Fruit fly (Drosophila melanogaster): ENCODE results near the gene Girdin.
A peak's percentile ranks its signal among the peaks of the same experiment; 100 is the strongest.

The Girdin gene

DNA sequence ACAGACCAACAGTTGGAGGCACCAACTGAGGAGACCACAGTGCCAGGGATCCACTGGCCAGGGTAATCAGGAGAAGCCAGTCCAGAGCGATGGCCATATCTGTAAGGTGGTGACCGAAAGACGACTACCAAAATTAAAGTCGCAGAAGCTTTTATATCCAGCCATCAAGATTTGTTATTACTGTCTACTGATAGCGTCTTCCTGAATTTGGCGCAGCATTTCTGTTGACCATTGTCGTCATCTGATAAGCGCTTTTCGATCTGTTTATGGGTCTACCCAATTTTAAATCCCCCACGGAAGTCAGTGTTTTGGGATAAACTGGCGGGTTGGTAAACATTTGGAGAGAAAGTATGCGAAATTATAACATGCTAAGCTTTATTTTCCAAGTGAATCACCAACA is 6.3 kb upstream of the Girdin start, which contains the start of gene CG14963:
CG14963 (minus strand) TSS at position 101 of the 400 bp plus-strand sequence.
- TF ChIP-seq Hr78 (GFP tag; optimal IDR thresholded peaks at IDR 0.05) (no peak), br (GFP tag; optimal IDR thresholded peaks at IDR 0.05) (no peak), sv (GFP tag; optimal IDR thresholded peaks at IDR 0.05) (no peak), Hr83 (GFP tag; optimal IDR thresholded peaks at IDR 0.05; ENCODE audit: poor library complexity, severe bottlenecking) (no peak), Abd-B (GFP tag; optimal IDR thresholded peaks at IDR 0.05) (no peak), fru (GFP tag; optimal IDR thresholded peaks at IDR 0.05) (no peak), CG9705 (GFP tag; optimal IDR thresholded peaks at IDR 0.05) (no peak), dmrt93B (GFP tag; optimal IDR thresholded peaks at IDR 0.05) (no peak), CrebA (GFP tag; optimal IDR thresholded peaks at IDR 0.05; ENCODE audit: borderline replicate concordance) (no peak), ey (GFP tag; optimal IDR thresholded peaks at IDR 0.05) (no peak), Vsx2 (GFP tag; optimal IDR thresholded peaks at IDR 0.05; ENCODE audit: partially characterized antibody) (no peak), Myc (optimal IDR thresholded peaks at IDR 0.05) (no peak)

DNA sequence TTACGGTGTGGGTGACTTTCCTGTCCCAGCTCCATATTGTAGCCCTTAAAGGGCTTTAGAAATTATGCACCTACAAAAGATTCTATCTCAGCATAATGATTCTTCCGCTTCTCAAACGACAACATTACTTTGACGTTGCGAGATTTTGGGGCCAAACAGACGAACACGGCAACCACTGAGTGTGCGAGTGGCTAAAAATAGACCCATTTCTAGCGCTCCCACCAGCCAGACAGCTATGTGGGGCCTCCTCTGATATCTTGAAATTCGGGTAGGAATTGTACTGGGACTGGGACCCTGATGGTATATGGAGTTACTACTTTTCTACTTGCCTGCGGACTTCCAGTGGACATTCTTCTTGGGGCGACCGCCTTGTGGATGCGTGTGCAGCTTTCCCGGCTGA is 858 bp upstream of the Girdin start:
- TF ChIP-seq Rel (GFP tag; optimal IDR thresholded peaks at IDR 0.05) = no peak
- TF ChIP-seq Rel (tag; optimal IDR thresholded peaks at IDR 0.05) = no peak
- TF ChIP-seq dsf (GFP tag; optimal IDR thresholded peaks at IDR 0.05; ENCODE audit: borderline replicate concordance) = no peak
- no peak for TF ChIP-seq Hnf4 (GFP tag; optimal IDR thresholded peaks at IDR 0.05)
- no peak for TF ChIP-seq lola (GFP tag; optimal IDR thresholded peaks at IDR 0.05)
- TF ChIP-seq foxo (GFP tag; optimal IDR thresholded peaks at IDR 0.05) = no peak
- TF ChIP-seq Mio (GFP tag; optimal IDR thresholded peaks at IDR 0.05) = no peak
- no peak for TF ChIP-seq usp (GFP tag; optimal IDR thresholded peaks at IDR 0.05)
- TF ChIP-seq tai (GFP tag; optimal IDR thresholded peaks at IDR 0.05) = no peak
- no peak for TF ChIP-seq dl (GFP tag; optimal IDR thresholded peaks at IDR 0.05; ENCODE audit: insufficient read depth in 1 of 2, partially characterized antibody in 2 of 2)
- no peak for TF ChIP-seq ey (GFP tag; optimal IDR thresholded peaks at IDR 0.05)
- TF ChIP-seq CG32264 (GFP tag; optimal IDR thresholded peaks at IDR 0.05) = no peak
- no peak for TF ChIP-seq Dif (GFP tag; optimal IDR thresholded peaks at IDR 0.05; ENCODE audit: partially characterized antibody)

DNA sequence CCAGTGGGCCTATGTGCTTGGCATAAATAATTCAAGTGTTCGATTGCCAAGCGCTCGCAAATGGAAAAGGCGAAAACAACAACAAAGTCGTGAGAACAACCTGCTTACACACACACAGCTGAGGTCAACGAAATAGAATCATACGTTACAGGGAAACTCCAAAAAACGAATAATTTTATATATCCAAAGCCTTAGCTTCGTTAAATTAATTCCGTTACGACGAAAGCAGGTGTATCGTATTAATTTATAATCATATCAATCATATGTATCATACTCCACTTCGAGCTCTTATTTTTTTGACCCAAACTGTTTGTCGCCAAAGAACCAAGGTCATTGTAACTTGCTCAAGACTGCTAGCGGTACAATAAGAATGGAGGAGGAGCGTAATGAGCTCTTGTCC is 744 bp downstream of the Girdin start:
- TF ChIP-seq Myc (optimal IDR thresholded peaks at IDR 0.05) (no peak), dl (GFP tag; optimal IDR thresholded peaks at IDR 0.05; ENCODE audit: insufficient read depth in 1 of 2, partially characterized antibody in 2 of 2) (no peak), Hnf4 (GFP tag; optimal IDR thresholded peaks at IDR 0.05) (no peak), brk (GFP tag; optimal IDR thresholded peaks at IDR 0.05) (no peak), rgr (GFP tag; optimal IDR thresholded peaks at IDR 0.05) (peak; percentile 89), dmrt93B (GFP tag; optimal IDR thresholded peaks at IDR 0.05) (peak; percentile 73), Sp1 (GFP tag; optimal IDR thresholded peaks at IDR 0.05) (peak; percentile 83), Rel (GFP tag; optimal IDR thresholded peaks at IDR 0.05) (peak; percentile 64), Rel (tag; optimal IDR thresholded peaks at IDR 0.05) (no peak), CG9705 (GFP tag; optimal IDR thresholded peaks at IDR 0.05) (peak; percentile 48), GATAd (GFP tag; optimal IDR thresholded peaks at IDR 0.05) (no peak), Hr83 (GFP tag; optimal IDR thresholded peaks at IDR 0.05; ENCODE audit: poor library complexity, severe bottlenecking) (peak; percentile 10), CrebA (GFP tag; optimal IDR thresholded peaks at IDR 0.05; ENCODE audit: borderline replicate concordance) (no peak), fru (GFP tag; optimal IDR thresholded peaks at IDR 0.05) (peak; percentile 93), woc (GFP tag; optimal IDR thresholded peaks at IDR 0.05) (peak; percentile 83), OdsH (GFP tag; optimal IDR thresholded peaks at IDR 0.05) (peak; percentile 87), tai (GFP tag; optimal IDR thresholded peaks at IDR 0.05) (no peak), br (GFP tag; optimal IDR thresholded peaks at IDR 0.05) (peak; percentile 90), h (GFP tag; optimal IDR thresholded peaks at IDR 0.05) (peak; percentile 94), CG32264 (GFP tag; optimal IDR thresholded peaks at IDR 0.05) (peak; percentile 89), sv (GFP tag; optimal IDR thresholded peaks at IDR 0.05) (peak; percentile 83), HLH106 (tag; optimal IDR thresholded peaks at IDR 0.05) (peak; percentile 85), psq (GFP tag; optimal IDR thresholded peaks at IDR 0.05) (peak; percentile 75), foxo (GFP tag; optimal IDR thresholded peaks at IDR 0.05) (peak; percentile 73 to 91), pan (optimal IDR thresholded peaks at IDR 0.05) (no peak), ey (GFP tag; optimal IDR thresholded peaks at IDR 0.05) (peak; percentile 84), Mio (GFP tag; optimal IDR thresholded peaks at IDR 0.05) (no peak)

dm6 chr3L:3184104-3184503 is 5.4 kb downstream of the Girdin start, which contains the start of gene CG42494:
CG42494 (plus strand) TSS chr3L:3184404.
- TF ChIP-seq dsf (GFP tag; optimal IDR thresholded peaks at IDR 0.05; ENCODE audit: borderline replicate concordance) (no peak), sv (GFP tag; optimal IDR thresholded peaks at IDR 0.05) (no peak), fru (GFP tag; optimal IDR thresholded peaks at IDR 0.05) (no peak), ey (GFP tag; optimal IDR thresholded peaks at IDR 0.05) (no peak), foxo (GFP tag; optimal IDR thresholded peaks at IDR 0.05) (no peak), OdsH (GFP tag; optimal IDR thresholded peaks at IDR 0.05) (no peak), Hr83 (GFP tag; optimal IDR thresholded peaks at IDR 0.05; ENCODE audit: poor library complexity, severe bottlenecking) (no peak)
